Fruit fly (Drosophila melanogaster) whole organism, prepupa: Measurements from ENCODE around the gene mael.
A peak's percentile ranks its signal among the peaks of the same experiment; 100 is the strongest.

Experiments
- CG11762 ChIP-seq: fragments of 200-800 bp; sonication (Bioruptor generic); optimal IDR thresholded peaks from 3 replicates; lab custom pipeline; 2016; ENCODE audit warnings: missing biosample characterization, missing genetic modification characterization; ENCODE audit not compliant: insufficient read depth
- CG11902 ChIP-seq: fragments of 200-800 bp; sonication (Bioruptor generic); optimal IDR thresholded peaks from 3 replicates; lab custom pipeline; 2016; ENCODE audit warnings: missing biosample characterization, missing genetic modification characterization
- CG15336 ChIP-seq: fragments of 200-800 bp; sonication (Bioruptor generic); IDR thresholded peaks from 2 replicates; pipeline ENCODE4 v1.3.6; 2022; ENCODE audit warnings: missing biosample characterization, missing genetic modification characterization
- CG3032 ChIP-seq: fragments of 200-800 bp; optimal IDR thresholded peaks from 2 replicates; lab custom pipeline; 2019; ENCODE audit warnings: missing biosample characterization, mild to moderate bottlenecking, missing genetic modification characterization, moderate library complexity
- CG34406 ChIP-seq: fragments of 200-800 bp; sonication (Bioruptor generic); optimal IDR thresholded peaks from 3 replicates; lab custom pipeline; 2016; ENCODE audit warnings: missing biosample characterization, missing genetic modification characterization
- Eip75B ChIP-seq: fragments of 200-800 bp; sonication (Bioruptor generic); optimal IDR thresholded peaks from 3 replicates; lab custom pipeline; 2016; ENCODE audit warnings: missing biosample characterization, missing genetic modification characterization
- Eip78C ChIP-seq: fragments of 200-800 bp; sonication (Bioruptor generic); peaks from one replicate; lab custom pipeline; 2016; ENCODE audit warnings: missing biosample characterization, missing genetic modification characterization
- Ets96B ChIP-seq: fragments of 200-800 bp; optimal IDR thresholded peaks from 2 replicates; lab custom pipeline; 2019; ENCODE audit warnings: missing biosample characterization, mild to moderate bottlenecking, missing genetic modification characterization, moderate library complexity
- Met ChIP-seq: fragments of 200-800 bp; sonication (Bioruptor generic); optimal IDR thresholded peaks from 3 replicates; lab custom pipeline; 2016; ENCODE audit warnings: missing biosample characterization, missing genetic modification characterization
- OdsH ChIP-seq: fragments of 200-800 bp; sonication (Bioruptor generic); optimal IDR thresholded peaks from 3 replicates; lab custom pipeline; 2016; ENCODE audit warnings: missing biosample characterization, missing genetic modification characterization
- Sox102F ChIP-seq: fragments of 200-800 bp; sonication (Bioruptor generic); optimal IDR thresholded peaks from 2 replicates; lab custom pipeline; 2016; ENCODE audit warnings: missing biosample characterization, mild to moderate bottlenecking, missing genetic modification characterization
- Sox15 ChIP-seq: fragments of 200-800 bp; sonication (Bioruptor generic); optimal IDR thresholded peaks from 3 replicates; lab custom pipeline; 2016; ENCODE audit warnings: missing biosample characterization, missing genetic modification characterization
- achi ChIP-seq: fragments of 200-800 bp; sonication (Bioruptor generic); optimal IDR thresholded peaks from 3 replicates; lab custom pipeline; 2016; ENCODE audit warnings: missing biosample characterization, missing genetic modification characterization
- cyc ChIP-seq: fragments of 200-800 bp; sonication (Bioruptor generic); optimal IDR thresholded peaks from 3 replicates; lab custom pipeline; 2016; ENCODE audit warnings: missing biosample characterization, missing genetic modification characterization
- eg ChIP-seq: fragments of 200-800 bp; sonication (Bioruptor generic); IDR thresholded peaks from 3 replicates; pipeline ENCODE4 v1.3.6; 2022; ENCODE audit warnings: missing biosample characterization, missing genetic modification characterization
- fd59A ChIP-seq: fragments of 200-800 bp; sonication (Bioruptor generic); optimal IDR thresholded peaks from 2 replicates; lab custom pipeline; 2017; ENCODE audit warnings: missing biosample characterization, mild to moderate bottlenecking, missing genetic modification characterization, missing genetic modification reagents
- fd85E ChIP-seq: fragments of 200-800 bp; sonication (Bioruptor generic); optimal IDR thresholded peaks from 3 replicates; lab custom pipeline; 2016; ENCODE audit warnings: missing biosample characterization, missing genetic modification characterization
- fkh ChIP-seq: fragments of 200-800 bp; sonication (Bioruptor generic); optimal IDR thresholded peaks from 3 replicates; lab custom pipeline; 2017; ENCODE audit warnings: missing biosample characterization, mild to moderate bottlenecking, missing genetic modification characterization, moderate library complexity
- ss ChIP-seq, 2 experiments: fragments of 200-800 bp; sonication (Bioruptor generic); optimal IDR thresholded peaks; 2 replicates in 1 of 2; 3 replicates in 1 of 2; lab custom pipeline; 2017 to 2018; ENCODE audit warnings: mild to moderate bottlenecking in 2 of 2, missing biosample characterization in 2 of 2, missing genetic modification characterization in 2 of 2, moderate library complexity in 1 of 2
- svp ChIP-seq: fragments of 200-800 bp; sonication (Bioruptor generic); peaks from one replicate; lab custom pipeline; 2016; ENCODE audit warnings: missing biosample characterization, missing genetic modification characterization

mael gene

dm6 chr3L:22774479-22774878 is 53.5 kb downstream of the mael start:
- TF ChIP-seq CG11902 (no peak), Met (GFP tag; lab: Kevin White, UChicago) (no peak), ss (GFP tag; optimal IDR thresholded peaks at IDR 0.05; lab: Kevin White, UChicago) (no peak), CG34406 (GFP tag; lab: Kevin White, UChicago) (no peak), Eip75B (no peak), achi (GFP tag; lab: Kevin White, UChicago) (no peak), CG11762 (no peak), CG3032 (no peak), Ets96B (tag; lab: Kevin White, UChicago) (no peak), cyc (GFP tag; lab: Kevin White, UChicago) (peak; percentile 20), fd59A (GFP tag; lab: Kevin White, UChicago) (no peak), fd85E (GFP tag; lab: Kevin White, UChicago) (no peak), eg (GFP tag; lab: Robert Waterston, UW) (no peak), Eip78C (GFP tag; lab: Kevin White, UChicago) (no peak), Sox15 (no peak), CG15336 (GFP tag; lab: Robert Waterston, UW) (no peak), svp (peak; percentile 92), fkh (GFP tag; lab: Kevin White, UChicago) (no peak), OdsH (GFP tag; lab: Kevin White, UChicago) (no peak), Sox102F (peak; percentile 11)
- TF ChIP-seq, all 60 proteins: peak for 3
